Fruit fly (Drosophila melanogaster) whole organism, wandering third instar larva: Measurements from ENCODE around the gene CG1575.

Experiments used
- Abd-B ChIP-seq: fragments of >200 bp; optimal IDR thresholded peaks from 2 replicates; lab custom pipeline; 2017; ENCODE audit warnings: missing biosample characterization, missing genetic modification characterization
- CG32264 ChIP-seq: fragments of 200-800 bp; sonication (Bioruptor generic); optimal IDR thresholded peaks from 2 replicates; lab custom pipeline; 2016; ENCODE audit warnings: missing biosample characterization, missing genetic modification characterization
- CG9705 ChIP-seq: fragments of 200-800 bp; sonication (Bioruptor generic); optimal IDR thresholded peaks from 2 replicates; lab custom pipeline; 2018; ENCODE audit warnings: missing biosample characterization, mild to moderate bottlenecking, missing genetic modification characterization
- CrebA ChIP-seq: fragments of 200-800 bp; sonication (Bioruptor generic); optimal IDR thresholded peaks from 2 replicates; lab custom pipeline; 2016; ENCODE audit warnings: missing biosample characterization, mild to moderate bottlenecking, missing genetic modification characterization, borderline replicate concordance
- Dfd ChIP-seq: fragments of >200 bp; optimal IDR thresholded peaks from 2 replicates; lab custom pipeline; 2017; ENCODE audit warnings: missing biosample characterization, missing genetic modification characterization
- Dif ChIP-seq: fragments of 200-275, 200-300 bp; sonication (Bioruptor generic); optimal IDR thresholded peaks from 2 replicates; lab custom pipeline; 2018; ENCODE audit warnings: missing biosample characterization, missing genetic modification characterization; ENCODE audit not compliant: partially characterized antibody
- GATAd ChIP-seq: sonication (Bioruptor generic); optimal IDR thresholded peaks from 2 replicates; lab custom pipeline; 2016; ENCODE audit warnings: missing biosample characterization, missing genetic modification characterization
- HLH106 ChIP-seq: fragments of 200-800 bp; optimal IDR thresholded peaks from 3 replicates; lab custom pipeline; 2019; ENCODE audit warnings: missing biosample characterization, mild to moderate bottlenecking, missing genetic modification characterization, moderate library complexity
- Hnf4 ChIP-seq: fragments of 200-800 bp; sonication (Bioruptor generic); optimal IDR thresholded peaks from 2 replicates; lab custom pipeline; 2016; ENCODE audit warnings: missing biosample characterization, mild to moderate bottlenecking, missing genetic modification characterization
- Jra ChIP-seq: sonication (Bioruptor generic); optimal IDR thresholded peaks from 2 replicates; lab custom pipeline; 2016; ENCODE audit warnings: missing biosample characterization, missing genetic modification characterization
- Myc ChIP-seq: fragments of >200 bp; optimal IDR thresholded peaks from 2 replicates; lab custom pipeline; 2017
- OdsH ChIP-seq: fragments of 200-800 bp; sonication (Bioruptor generic); optimal IDR thresholded peaks from 2 replicates; lab custom pipeline; 2016; ENCODE audit warnings: missing biosample characterization, mild to moderate bottlenecking, missing genetic modification characterization
- Rel ChIP-seq, 2 experiments: fragments of 200-800 bp; sonication (Bioruptor generic) in 1 of 2; optimal IDR thresholded peaks; 2 replicates in 1 of 2; 3 replicates in 1 of 2; lab custom pipeline; 2016 to 2019; ENCODE audit warnings: mild to moderate bottlenecking in 2 of 2, missing biosample characterization in 2 of 2, missing genetic modification characterization in 2 of 2, moderate library complexity in 1 of 2
- Sp1 ChIP-seq: fragments of 200-800 bp; sonication (Bioruptor generic); optimal IDR thresholded peaks from 3 replicates; lab custom pipeline; 2019; ENCODE audit warnings: missing biosample characterization, mild to moderate bottlenecking, missing genetic modification characterization, moderate library complexity
- Vsx2 ChIP-seq: fragments of 200-300, 225-300 bp; sonication (Bioruptor generic); optimal IDR thresholded peaks from 2 replicates; lab custom pipeline; 2018; ENCODE audit warnings: missing biosample characterization, missing genetic modification characterization; ENCODE audit not compliant: partially characterized antibody
- br ChIP-seq: fragments of 200-800 bp; sonication (Bioruptor generic); optimal IDR thresholded peaks from 2 replicates; lab custom pipeline; 2016; ENCODE audit warnings: missing biosample characterization, missing genetic modification characterization
- brk ChIP-seq: fragments of 200-800 bp; sonication (Bioruptor generic); optimal IDR thresholded peaks from 2 replicates; lab custom pipeline; 2016; ENCODE audit warnings: missing biosample characterization, mild to moderate bottlenecking, missing genetic modification characterization
- dl ChIP-seq, 2 experiments: fragments of 175-275, 200-275 bp in 1 of 2; fragments of 200-275 bp in 1 of 2; sonication (Bioruptor generic); optimal IDR thresholded peaks; lab custom pipeline; 2018; ENCODE audit warnings: mild to moderate bottlenecking in 2 of 2, missing biosample characterization in 2 of 2, missing genetic modification characterization in 2 of 2, moderate library complexity in 2 of 2; ENCODE audit not compliant: partially characterized antibody in 2 of 2, insufficient read depth in 1 of 2
- dmrt93B ChIP-seq: fragments of 200-800 bp; sonication (Bioruptor generic); optimal IDR thresholded peaks from 2 replicates; lab custom pipeline; 2018; ENCODE audit warnings: missing biosample characterization, mild to moderate bottlenecking, missing genetic modification characterization
- dsf ChIP-seq: sonication (Bioruptor generic); optimal IDR thresholded peaks from 2 replicates; lab custom pipeline; 2016; ENCODE audit warnings: missing biosample characterization, missing genetic modification characterization, borderline replicate concordance
- ey ChIP-seq: fragments of 200-800 bp; sonication (Bioruptor generic); optimal IDR thresholded peaks from 2 replicates; lab custom pipeline; 2016; ENCODE audit warnings: missing biosample characterization, missing genetic modification characterization
- foxo ChIP-seq, 2 experiments: fragments of 200-800 bp; sonication (Bioruptor generic); optimal IDR thresholded peaks; 2 replicates in 1 of 2; 3 replicates in 1 of 2; lab custom pipeline; 2016 to 2017; ENCODE audit warnings: missing biosample characterization in 2 of 2, missing genetic modification characterization in 2 of 2
- fru ChIP-seq: fragments of 200-800 bp; sonication (Bioruptor generic); optimal IDR thresholded peaks from 3 replicates; lab custom pipeline; 2016; ENCODE audit warnings: missing biosample characterization, mild to moderate bottlenecking, missing genetic modification characterization
- h ChIP-seq: fragments of 200-800 bp; sonication (Bioruptor generic); optimal IDR thresholded peaks from 3 replicates; lab custom pipeline; 2016; ENCODE audit warnings: missing biosample characterization, mild to moderate bottlenecking, missing genetic modification characterization
- jim ChIP-seq: fragments of 175-275, 200-325 bp; sonication (Bioruptor generic); optimal IDR thresholded peaks from 2 replicates; lab custom pipeline; 2016; ENCODE audit warnings: missing biosample characterization, mild to moderate bottlenecking, missing genetic modification characterization
- psq ChIP-seq: fragments of 200-800 bp; sonication (Bioruptor generic); optimal IDR thresholded peaks from 3 replicates; lab custom pipeline; 2017; ENCODE audit warnings: missing biosample characterization, mild to moderate bottlenecking, missing genetic modification characterization, moderate library complexity
- rgr ChIP-seq: fragments of 200-800 bp; sonication (Bioruptor generic); optimal IDR thresholded peaks from 3 replicates; lab custom pipeline; 2016; ENCODE audit warnings: missing biosample characterization, mild to moderate bottlenecking, missing genetic modification characterization
- sage ChIP-seq: fragments of 200-800 bp; sonication (Bioruptor generic); optimal IDR thresholded peaks from 2 replicates; lab custom pipeline; 2016; ENCODE audit warnings: missing biosample characterization, mild to moderate bottlenecking, missing genetic modification characterization
- sv ChIP-seq: fragments of 200-800 bp; sonication (Bioruptor generic); optimal IDR thresholded peaks from 3 replicates; lab custom pipeline; 2016; ENCODE audit warnings: missing biosample characterization, missing genetic modification characterization
- woc ChIP-seq: sonication (Bioruptor generic); optimal IDR thresholded peaks from 2 replicates; lab custom pipeline; 2016; ENCODE audit warnings: missing biosample characterization, mild to moderate bottlenecking, missing genetic modification characterization

CG1575 gene

dm6 chrX:8101479-8102198 lies 15.2 kb upstream of the CG1575 start, which contains the start of gene CG2258:
TSS of gene CG2258 (minus strand) at chrX:8102095.
- TF ChIP-seq rgr (GFP tag; lab: Kevin White, UChicago) = peak; percentile 84
- TF ChIP-seq foxo (GFP tag; optimal IDR thresholded peaks at IDR 0.05; lab: Kevin White, UChicago) = peak in 1 of 2 experiments; percentile 65
- no peak for TF ChIP-seq GATAd (GFP tag; lab: Kevin White, UChicago)
- peak; percentile 59 for TF ChIP-seq fru (GFP tag; lab: Kevin White, UChicago)
- peak; percentile 53 for TF ChIP-seq CG9705 (GFP tag; lab: Kevin White, UChicago)
- peak; percentile 72 for TF ChIP-seq Hnf4 (GFP tag; lab: Kevin White, UChicago)
- TF ChIP-seq br (GFP tag; lab: Kevin White, UChicago) = peak; percentile 71
- peak; percentile 73 for TF ChIP-seq HLH106 (tag; lab: Kevin White, UChicago)
- TF ChIP-seq Jra (GFP tag; lab: Kevin White, UChicago) = peak; percentile 37
- peak; percentile 46 for TF ChIP-seq dmrt93B
- TF ChIP-seq ey (GFP tag; lab: Kevin White, UChicago) = peak; percentile 61
- no peak for TF ChIP-seq Vsx2 (GFP tag; lab: Kevin White, UChicago)
- peak; percentile 17 for TF ChIP-seq CG32264 (GFP tag; lab: Kevin White, UChicago)
- TF ChIP-seq sage (GFP tag; lab: Kevin White, UChicago) = peak; percentile 39
- peak; percentile 83 for TF ChIP-seq h (GFP tag; lab: Kevin White, UChicago)
- peak; percentile 69 for TF ChIP-seq woc
- TF ChIP-seq brk (GFP tag; lab: Kevin White, UChicago) = no peak
- peak; percentile 65 for TF ChIP-seq psq
- no peak for TF ChIP-seq dsf (GFP tag; lab: Kevin White, UChicago)
- TF ChIP-seq Abd-B (GFP tag; lab: Kevin White, UChicago) = no peak
- peak; percentile 75 for TF ChIP-seq Sp1
- TF ChIP-seq Rel (GFP tag; optimal IDR thresholded peaks at IDR 0.05; lab: Kevin White, UChicago) = no peak
- TF ChIP-seq Rel (tag; optimal IDR thresholded peaks at IDR 0.05; lab: Kevin White, UChicago) = peak; percentile 39
- TF ChIP-seq OdsH (GFP tag; lab: Kevin White, UChicago) = peak; percentile 74
- TF ChIP-seq dl (GFP tag; optimal IDR thresholded peaks at IDR 0.05; lab: Kevin White, UChicago; ENCODE audit: insufficient read depth in 1 of 2, partially characterized antibody in 2 of 2) = no peak

dm6 chrX:8106281-8107050 lies 10.3 kb upstream of the CG1575 start:
- no peak for TF ChIP-seq Rel (GFP tag; optimal IDR thresholded peaks at IDR 0.05; lab: Kevin White, UChicago)
- TF ChIP-seq Rel (tag; optimal IDR thresholded peaks at IDR 0.05; lab: Kevin White, UChicago) = peak; percentile 61
- TF ChIP-seq Dif (GFP tag; lab: Kevin White, UChicago) = no peak
- TF ChIP-seq Vsx2 (GFP tag; lab: Kevin White, UChicago) = no peak
- TF ChIP-seq fru (GFP tag; lab: Kevin White, UChicago) = peak; percentile 23
- peak; percentile 12 for TF ChIP-seq h (GFP tag; lab: Kevin White, UChicago)
- no peak for TF ChIP-seq CrebA (GFP tag; lab: Kevin White, UChicago)

- TF ChIP-seq GATAd (GFP tag; lab: Kevin White, UChicago) (no peak), sv (no peak), Jra (GFP tag; lab: Kevin White, UChicago) (no peak), Myc (no peak), Dfd (no peak), Rel (GFP tag; optimal IDR thresholded peaks at IDR 0.05; lab: Kevin White, UChicago) (no peak), Rel (tag; optimal IDR thresholded peaks at IDR 0.05; lab: Kevin White, UChicago) (no peak), Hnf4 (GFP tag; lab: Kevin White, UChicago) (no peak), rgr (GFP tag; lab: Kevin White, UChicago) (no peak), CG9705 (GFP tag; lab: Kevin White, UChicago) (no peak)
Measured at dm6 chrX:8107936-8108335, 8.9 kb upstream of the CG1575 start.

dm6 chrX:8110984-8111383 lies 5.8 kb upstream of the CG1575 start:
- no peak for TF ChIP-seq Rel (GFP tag; optimal IDR thresholded peaks at IDR 0.05; lab: Kevin White, UChicago)
- TF ChIP-seq Rel (tag; optimal IDR thresholded peaks at IDR 0.05; lab: Kevin White, UChicago) = peak; percentile 62
- no peak for TF ChIP-seq jim (GFP tag; lab: Kevin White, UChicago)
- TF ChIP-seq CrebA (GFP tag; lab: Kevin White, UChicago) = no peak
- no peak for TF ChIP-seq dl (GFP tag; optimal IDR thresholded peaks at IDR 0.05; lab: Kevin White, UChicago; ENCODE audit: insufficient read depth in 1 of 2, partially characterized antibody in 2 of 2)
- no peak for TF ChIP-seq Jra (GFP tag; lab: Kevin White, UChicago)
- TF ChIP-seq, all 38 proteins: peak for 1
